Fruit fly (Drosophila melanogaster): ENCODE measurements around the gene Ge-1.
A peak's percentile ranks its signal among the peaks of the same experiment; 100 is the strongest.

Ge-1 gene

DNA sequence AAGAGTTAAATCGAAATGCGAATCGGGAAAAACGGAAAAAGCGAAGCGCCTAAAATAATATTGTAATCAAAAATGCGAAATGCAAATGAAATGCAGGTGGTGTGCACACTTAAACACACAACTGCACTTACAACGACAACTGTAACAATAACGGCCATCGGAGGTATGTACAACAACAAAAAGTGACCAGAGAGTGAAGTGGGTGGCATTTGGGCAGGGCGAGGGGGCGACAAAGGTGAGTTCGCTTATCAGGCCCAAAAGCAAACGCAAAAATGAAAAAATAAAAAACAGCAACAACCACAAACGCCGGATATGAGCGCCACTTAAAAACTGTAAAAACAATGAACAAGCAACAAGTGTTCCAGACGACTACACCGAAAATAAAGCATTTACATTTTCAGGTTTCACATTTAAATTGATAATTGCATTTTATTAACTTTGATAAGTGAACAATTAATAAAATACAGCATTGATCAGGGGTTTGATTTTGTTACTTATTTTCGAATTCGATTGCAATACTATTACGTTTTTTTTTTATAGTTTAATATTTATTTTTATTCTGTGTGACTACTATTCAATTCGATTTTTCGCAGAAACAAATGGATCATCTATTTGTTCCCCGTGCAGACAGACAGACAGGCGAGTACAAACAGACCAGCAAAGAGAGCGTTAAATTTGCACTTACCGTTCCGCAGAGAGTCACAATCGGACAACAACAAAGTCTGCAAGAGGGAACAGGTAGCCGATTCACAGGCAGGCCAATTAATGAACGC lies 35.4 kb downstream of the Ge-1 start (continued):
- TF ChIP-seq bigmax (GFP tag; optimal IDR thresholded peaks at IDR 0.05) (no peak), sna (GFP tag; IDR thresholded peaks at IDR 0.05; ENCODE audit: partially characterized antibody) (no peak), cato (GFP tag; optimal IDR thresholded peaks at IDR 0.05; ENCODE audit: borderline replicate concordance) (no peak), MBD-R2 (GFP tag; IDR thresholded peaks at IDR 0.05) (no peak; the same call in 1 of the 2 replicates), CG1647 (GFP tag; optimal IDR thresholded peaks at IDR 0.05) (no peak), peb (GFP tag; IDR thresholded peaks at IDR 0.05) (no peak), CG12391 (tag; optimal IDR thresholded peaks at IDR 0.05) (peak; percentile 11), CG2712 (tag; optimal IDR thresholded peaks at IDR 0.05) (peak; percentile 25), CG9215 (GFP tag; IDR thresholded peaks at IDR 0.05) (peak; percentile 59), salm (tag; optimal IDR thresholded peaks at IDR 0.05) (no peak), CG17328 (GFP tag; IDR thresholded peaks at IDR 0.05) (no peak), CG4328 (GFP tag; optimal IDR thresholded peaks at IDR 0.05) (no peak), CG6813 (GFP tag; optimal IDR thresholded peaks at IDR 0.05) (no peak), aop (GFP tag; IDR thresholded peaks at IDR 0.05) (no peak), CG14667 (GFP tag; IDR thresholded peaks at IDR 0.05) (no peak), CG9932 (GFP tag; IDR thresholded peaks at IDR 0.05) (peak; percentile 66), CG10321 (GFP tag; IDR thresholded peaks at IDR 0.05) (no peak), CG1233 (GFP tag; optimal IDR thresholded peaks at IDR 0.05) (no peak), CG5180 (GFP tag; optimal IDR thresholded peaks at IDR 0.05) (no peak), pzg (GFP tag; optimal IDR thresholded peaks at IDR 0.05) (no peak), pum (GFP tag; optimal IDR thresholded peaks at IDR 0.05) (no peak), Abd-B (GFP tag; optimal IDR thresholded peaks at IDR 0.05) (no peak), CG11504 (tag; optimal IDR thresholded peaks at IDR 0.05) (peak; percentile 44), CG15269 (tag; optimal IDR thresholded peaks at IDR 0.05) (peak; percentile 43), sqz (GFP tag; optimal IDR thresholded peaks at IDR 0.05) (no peak), B-H1 (GFP tag; IDR thresholded peaks at IDR 0.05) (no peak), CG10267 (tag; optimal IDR thresholded peaks at IDR 0.05) (peak; percentile 1), shn (GFP tag; optimal IDR thresholded peaks at IDR 0.05) (no peak), Xbp1 (GFP tag; optimal IDR thresholded peaks at IDR 0.05) (no peak), stwl (tag; optimal IDR thresholded peaks at IDR 0.05) (no peak), da (GFP tag; optimal IDR thresholded peaks at IDR 0.05) (no peak), mirr (GFP tag; optimal IDR thresholded peaks at IDR 0.05) (no peak), CG1529 (GFP tag; optimal IDR thresholded peaks at IDR 0.05) (no peak), D (optimal IDR thresholded peaks at IDR 0.05) (no peak), D (GFP tag; optimal IDR thresholded peaks at IDR 0.05) (no peak), CG10209 (GFP tag; optimal IDR thresholded peaks at IDR 0.05) (peak; percentile 42), bbx (GFP tag; IDR thresholded peaks at IDR 0.05; ENCODE audit: partially characterized antibody) (no peak), Aef1 (GFP tag; IDR thresholded peaks at IDR 0.05) (peak; percentile 45; the same call in 2 of the 3 replicates), sens-2 (GFP tag; IDR thresholded peaks at IDR 0.05) (no peak), CG8478 (optimal IDR thresholded peaks at IDR 0.05) (no peak), nerfin-1 (tag; optimal IDR thresholded peaks at IDR 0.05) (no peak), CG32767 (GFP tag; IDR thresholded peaks at IDR 0.05) (no peak; the same call in 1 of the 2 replicates), wdn (GFP tag; IDR thresholded peaks at IDR 0.05) (no peak), C15 (GFP tag; IDR thresholded peaks at IDR 0.05) (no peak), CG8388 (GFP tag; optimal IDR thresholded peaks at IDR 0.05) (no peak), sob (GFP tag; IDR thresholded peaks at IDR 0.05) (peak; percentile 41; the same call in 1 of the 2 replicates), gro (GFP tag; optimal IDR thresholded peaks at IDR 0.05) (no peak), CG3281 (GFP tag; optimal IDR thresholded peaks at IDR 0.05) (peak; percentile 61), zfh2 (GFP tag; optimal IDR thresholded peaks at IDR 0.05) (peak; percentile 20), klu (GFP tag; IDR thresholded peaks at IDR 0.05) (no peak)

Measured in whole organism, embryonic.